Fruit fly (Drosophila melanogaster) ovary, adult (tissue): ENCODE measurements around the gene CG13476.

ENCODE experiments used
- CG17801 ChIP-seq: fragments of 200-800 bp; optimal IDR thresholded peaks from 2 replicates; lab custom pipeline; 2019; ENCODE audit warnings: missing biosample characterization, mild to moderate bottlenecking, missing genetic modification characterization, moderate library complexity; ENCODE audit not compliant: partially characterized antibody

The CG13476 gene

DNA sequence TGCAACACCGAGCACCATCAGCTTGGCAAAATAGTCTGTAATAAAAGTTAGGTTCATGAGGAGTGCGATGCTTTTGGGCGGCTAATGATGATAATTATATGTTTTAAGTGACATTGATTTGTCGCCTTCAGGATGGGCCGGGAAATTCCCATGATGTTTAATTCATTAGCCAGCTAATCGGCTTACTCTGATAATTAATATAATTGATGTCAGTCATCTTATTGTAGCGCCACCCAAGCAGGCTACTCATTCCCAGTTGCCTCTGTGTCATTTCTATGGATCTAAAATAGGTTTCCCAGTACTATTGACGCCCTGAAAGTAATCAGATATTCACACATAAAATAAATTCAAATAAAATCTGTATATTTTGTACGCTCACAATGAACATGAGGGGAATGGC, at the start of gene CG13476:
Gene CG13476, plus strand, starts transcription at position 301 of the 400 bp plus-strand sequence.
- TF ChIP-seq CG17801: no peak

DNA sequence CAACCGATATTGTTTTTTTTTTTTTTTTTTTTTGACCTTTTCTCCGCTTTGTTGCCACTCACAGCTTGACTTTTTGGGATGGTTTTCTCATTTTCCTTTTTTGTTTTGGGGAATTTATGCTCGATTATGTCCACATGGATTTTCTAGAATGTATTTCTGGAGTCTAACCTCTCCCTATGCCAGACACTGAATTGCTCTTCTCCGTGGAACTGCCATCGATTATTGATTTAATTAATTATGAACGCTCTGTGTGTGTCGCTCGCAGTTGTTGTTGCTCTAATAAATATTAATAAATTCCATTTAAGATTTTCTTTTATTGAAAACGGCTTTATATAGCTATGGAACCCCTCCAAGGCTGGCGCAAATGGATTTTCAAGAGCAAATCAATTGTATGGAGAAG, 49.6 kb upstream of the CG13476 start:
- TF ChIP-seq CG17801: no peak

DNA sequence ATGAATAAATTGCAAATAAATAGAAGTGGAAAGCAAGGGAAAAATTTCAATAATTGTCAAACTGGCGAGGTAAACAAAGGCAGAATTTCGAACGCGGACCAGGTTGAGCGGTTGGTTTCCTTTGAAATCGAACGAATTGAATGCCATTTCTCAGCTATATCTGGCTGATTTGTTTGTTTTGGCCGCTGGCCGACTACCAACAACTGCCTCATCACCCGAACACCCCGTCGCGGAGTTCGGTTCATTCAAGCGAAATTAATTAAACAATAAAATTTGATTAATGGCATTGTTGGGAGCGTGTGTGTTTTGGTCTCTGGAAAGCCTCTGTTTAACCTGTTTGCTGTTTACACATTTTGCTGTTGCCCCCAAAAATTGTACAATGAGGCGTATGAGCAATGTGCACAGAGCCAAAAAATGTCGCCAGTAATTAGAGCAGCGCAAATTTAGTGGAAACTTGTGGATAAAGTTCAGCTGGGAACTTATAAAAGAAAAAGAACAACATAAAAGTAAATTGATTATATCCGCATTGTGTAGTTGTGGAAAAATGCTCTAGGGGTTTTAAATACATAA, 47.7 kb upstream of the CG13476 start:
- no peak for TF ChIP-seq CG17801

DNA sequence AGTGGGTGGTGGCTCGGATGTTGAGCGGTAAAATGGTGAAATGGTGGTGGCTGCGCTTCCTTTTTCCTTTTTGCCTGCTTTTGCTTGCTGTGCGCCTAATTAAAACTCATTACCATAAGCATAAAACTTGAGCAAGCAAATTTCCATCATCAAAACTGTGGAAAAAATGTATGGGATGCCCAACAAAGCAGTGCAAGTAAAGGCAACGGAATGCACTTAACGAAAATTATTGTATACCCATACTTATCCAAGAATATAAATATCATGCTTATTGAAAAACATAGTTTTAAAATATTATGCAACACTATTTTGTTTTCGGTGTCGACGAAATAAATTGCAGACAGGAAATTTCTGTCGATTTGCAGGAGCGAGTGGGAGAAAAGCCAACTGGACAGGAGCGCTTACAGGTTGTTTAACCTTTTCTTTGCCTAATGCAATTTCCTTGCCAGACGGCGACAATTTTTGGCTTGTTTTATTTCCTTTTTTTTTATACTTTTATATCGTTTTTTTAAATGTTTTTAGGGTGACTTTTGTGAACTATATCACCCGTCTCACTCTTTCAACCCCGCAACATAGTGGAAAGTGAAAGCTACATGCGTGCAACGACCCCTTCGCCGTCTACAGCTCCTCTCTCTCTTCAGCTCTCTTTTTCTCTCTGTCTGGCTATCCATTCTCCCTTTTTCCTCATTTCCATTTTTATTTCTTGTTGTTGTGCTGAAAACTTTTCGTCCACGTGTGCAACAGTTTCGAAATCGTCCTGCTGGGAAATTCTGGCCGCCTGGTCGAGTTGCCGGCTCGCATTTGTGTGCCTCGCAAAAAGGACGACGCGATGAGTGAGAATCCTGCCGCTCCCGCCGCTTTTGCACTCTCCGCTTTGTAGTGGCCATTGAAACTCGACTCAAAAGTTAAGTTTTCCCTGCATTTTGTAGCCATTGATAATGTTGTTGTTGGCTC, 45.0 kb upstream of the CG13476 start:
- no peak for TF ChIP-seq CG17801

DNA sequence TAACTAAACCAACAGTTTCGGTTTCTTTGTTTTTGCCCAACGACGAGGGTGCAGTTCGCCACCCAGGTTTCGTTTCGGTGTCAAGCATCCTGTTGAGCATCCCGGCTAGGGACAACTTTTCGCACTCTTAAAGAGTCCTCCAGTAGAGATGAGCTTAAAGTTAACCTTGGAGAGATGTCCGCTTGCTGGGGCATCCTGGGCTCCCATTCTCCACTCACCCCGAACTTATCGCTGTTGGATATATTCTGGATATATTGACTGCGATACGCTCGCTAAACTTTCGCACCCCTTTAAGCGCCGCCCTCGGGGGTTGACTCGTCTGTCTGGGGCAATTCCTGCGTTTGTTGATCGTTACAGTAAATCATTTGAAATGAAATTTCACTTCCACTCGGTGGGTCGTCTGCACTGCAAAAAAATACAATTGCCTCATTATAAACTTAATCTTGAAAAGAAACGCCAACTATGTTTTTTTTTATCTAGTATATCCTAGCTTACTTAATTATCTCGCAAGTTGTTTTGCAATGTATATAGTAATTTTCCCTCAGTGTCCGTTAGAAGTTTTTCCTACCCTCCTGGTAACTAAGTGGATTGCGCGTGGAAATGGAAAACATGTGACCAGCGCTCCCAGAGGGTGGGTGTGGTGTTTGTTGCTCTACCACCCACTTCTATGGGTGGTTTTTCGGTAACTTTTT, 43.6 kb upstream of the CG13476 start:
- TF ChIP-seq CG17801: no peak

DNA sequence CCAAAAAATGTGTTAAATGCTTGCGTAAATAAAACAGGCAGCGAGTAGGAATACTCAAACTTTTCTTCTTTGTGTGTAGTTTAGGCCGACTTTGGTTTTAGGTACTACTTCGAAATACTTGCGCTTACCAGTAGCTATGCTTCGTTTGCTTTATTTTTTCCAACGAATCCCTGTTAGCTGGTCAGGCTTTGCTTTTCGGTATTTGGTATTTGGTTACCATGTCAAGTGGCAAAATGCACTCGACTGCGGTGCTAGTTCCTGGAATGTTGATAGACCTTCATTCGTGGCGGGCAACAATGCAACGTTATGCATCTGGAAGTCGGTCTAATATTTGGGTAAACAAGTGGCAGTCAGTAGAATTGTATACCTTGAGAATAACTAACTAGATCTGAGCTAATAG, 41.5 kb upstream of the CG13476 start:
- TF ChIP-seq CG17801: no peak

DNA sequence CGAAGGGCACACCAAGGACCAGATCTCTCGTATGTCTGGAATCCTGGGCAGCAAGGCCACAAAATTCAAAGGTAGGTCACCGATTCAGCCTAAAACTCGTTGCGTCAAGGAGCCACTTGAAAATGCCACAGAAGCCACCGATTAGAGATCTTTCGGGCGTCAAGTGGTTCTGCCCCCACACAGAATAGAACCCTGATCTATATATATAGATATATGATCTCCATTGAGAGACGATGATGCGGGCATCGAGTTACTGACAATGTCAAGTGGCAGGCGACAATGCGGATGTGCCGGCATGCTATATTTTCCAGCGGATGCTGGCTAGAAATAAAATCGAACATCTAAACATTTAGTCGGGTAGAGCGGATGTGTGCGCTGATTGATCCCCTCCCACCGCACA, 40.9 kb upstream of the CG13476 start:
- no peak for TF ChIP-seq CG17801

DNA sequence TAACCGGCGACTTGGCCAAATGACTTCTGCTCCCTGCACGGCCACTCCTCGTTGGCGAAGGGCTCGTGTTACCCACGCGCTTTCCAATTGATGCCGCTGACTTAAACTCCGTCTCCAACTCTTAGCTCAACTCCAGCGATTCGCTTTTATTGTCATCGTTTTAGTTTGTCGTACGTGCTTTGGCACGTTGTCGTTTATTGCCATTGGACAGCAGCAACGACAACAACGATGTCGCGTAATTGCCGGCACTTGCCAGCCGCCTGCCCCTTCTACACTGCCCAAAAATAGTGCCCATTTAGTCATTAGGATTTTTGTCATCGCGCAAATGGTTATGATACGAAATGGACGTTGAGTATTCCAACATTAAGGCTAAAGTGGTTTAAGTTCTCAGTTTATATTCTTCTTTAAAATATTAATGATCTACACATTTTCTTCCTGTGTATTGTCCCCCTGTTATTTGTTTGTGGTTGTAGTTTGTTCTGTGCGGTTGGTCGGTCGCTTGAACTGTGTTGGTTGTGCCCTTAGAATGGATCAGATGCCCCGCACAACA, 39.4 kb upstream of the CG13476 start:
- TF ChIP-seq CG17801: peak; percentile 40

DNA sequence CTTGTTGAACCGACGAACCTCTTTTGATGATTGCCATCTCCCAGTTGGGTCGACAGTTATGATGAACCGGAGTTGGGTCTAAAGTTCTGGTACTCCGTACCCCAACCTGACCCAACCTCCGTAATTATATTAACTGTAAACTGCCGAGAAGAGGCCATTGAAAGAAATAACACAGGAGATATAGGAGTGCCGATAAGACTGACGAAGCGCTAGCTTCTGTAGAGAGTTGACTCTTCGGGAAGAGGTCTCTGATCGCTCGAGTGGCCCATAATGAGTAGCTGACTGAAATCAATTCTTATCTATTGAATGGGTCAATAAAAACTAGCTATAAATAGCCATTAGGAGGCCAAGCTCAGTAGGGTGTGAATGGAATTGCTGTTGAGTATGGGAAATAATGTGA, 36.6 kb upstream of the CG13476 start:
- no peak for TF ChIP-seq CG17801

DNA sequence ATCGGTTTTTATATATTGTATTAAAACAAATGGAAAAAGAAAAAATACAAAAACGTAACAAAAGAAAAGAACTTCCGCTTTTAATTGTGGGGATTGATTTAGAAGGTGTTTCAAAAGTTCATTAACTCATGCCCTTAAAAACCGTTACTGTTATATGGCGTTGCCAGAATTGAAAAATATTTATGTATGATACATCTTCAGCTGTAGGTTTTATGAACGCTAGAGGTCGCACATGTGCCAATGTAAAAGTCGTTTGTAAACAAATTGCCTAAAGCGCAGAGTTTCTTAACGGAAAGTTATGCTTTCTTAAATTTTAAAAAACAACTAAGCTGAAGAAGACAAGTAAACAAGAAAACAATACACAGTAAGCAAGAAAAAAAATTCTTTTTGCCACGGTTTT, 33.7 kb upstream of the CG13476 start:
- no peak for TF ChIP-seq CG17801

DNA sequence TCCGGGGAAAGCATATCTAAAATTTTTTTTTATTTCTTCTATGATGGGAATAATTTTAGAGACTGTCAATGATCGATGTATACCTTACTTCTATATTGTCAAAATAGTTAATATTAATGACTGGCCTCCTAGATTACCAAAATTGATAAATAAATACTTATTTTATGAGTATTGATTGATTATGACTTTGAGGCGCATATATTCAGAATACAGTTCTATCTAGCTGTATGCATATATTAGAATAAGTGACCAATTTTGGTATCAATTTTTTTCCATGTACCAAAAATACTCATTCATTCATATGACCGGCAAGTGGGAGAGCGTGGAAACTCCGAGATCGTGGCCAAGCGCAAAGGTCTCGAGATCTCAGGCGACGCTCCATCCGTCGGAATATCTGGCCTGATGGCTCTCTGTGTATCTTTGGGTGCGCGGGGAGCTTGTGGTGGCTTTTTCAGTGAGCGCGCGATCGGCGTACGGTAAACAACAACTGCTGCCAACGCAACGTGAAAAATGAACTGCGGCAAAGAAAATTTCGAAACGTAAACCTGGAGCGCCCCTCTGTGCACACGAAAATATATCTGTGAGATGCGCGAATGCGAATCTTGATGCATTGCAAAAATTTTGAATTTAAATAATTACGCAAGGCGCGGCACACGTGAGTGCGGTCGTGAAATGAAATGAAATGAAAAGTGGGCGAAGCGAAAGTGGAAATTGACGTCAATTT, 32.7 kb upstream of the CG13476 start, which contains the start of the genes CG43121 and ome:
Gene CG43121, minus strand, starts transcription at position 51 of the 724 bp plus-strand sequence.
Gene ome, plus strand, starts transcription at position 453 of the 724 bp plus-strand sequence.
- TF ChIP-seq CG17801: no peak

DNA sequence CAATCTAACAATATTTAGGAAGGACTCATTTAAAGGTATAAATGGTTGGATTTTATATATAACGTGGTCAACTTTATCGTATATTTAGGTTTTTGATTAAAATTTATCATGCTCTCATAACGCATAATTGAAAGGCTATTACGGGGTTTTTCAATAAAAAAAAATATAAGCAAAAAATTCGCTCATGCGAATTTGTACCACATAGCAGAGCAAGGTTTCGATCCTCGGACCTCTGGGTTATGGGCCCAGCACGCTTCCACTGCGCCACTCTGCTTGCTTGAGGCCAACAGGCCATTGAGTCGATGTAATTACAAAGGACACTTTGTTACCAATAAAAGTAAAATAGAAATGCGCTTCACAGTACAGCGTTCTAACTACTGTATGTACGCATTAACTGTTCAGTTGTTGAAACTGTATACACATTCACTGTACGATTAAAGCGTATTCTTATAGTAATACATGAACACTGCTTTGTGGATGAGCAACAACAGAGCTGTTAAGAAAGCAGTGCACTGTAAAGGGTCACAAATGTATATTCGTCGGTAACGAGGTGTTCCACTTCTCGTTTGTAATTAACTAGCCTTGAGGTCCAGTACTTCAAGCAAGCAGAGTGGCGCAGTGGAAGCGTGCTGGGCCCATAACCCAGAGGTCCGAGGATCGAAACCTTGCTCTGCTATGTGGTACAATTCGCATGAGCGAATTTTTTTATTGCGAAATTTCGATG, 31.4 kb upstream of the CG13476 start:
- TF ChIP-seq CG17801: peak; percentile 38

DNA sequence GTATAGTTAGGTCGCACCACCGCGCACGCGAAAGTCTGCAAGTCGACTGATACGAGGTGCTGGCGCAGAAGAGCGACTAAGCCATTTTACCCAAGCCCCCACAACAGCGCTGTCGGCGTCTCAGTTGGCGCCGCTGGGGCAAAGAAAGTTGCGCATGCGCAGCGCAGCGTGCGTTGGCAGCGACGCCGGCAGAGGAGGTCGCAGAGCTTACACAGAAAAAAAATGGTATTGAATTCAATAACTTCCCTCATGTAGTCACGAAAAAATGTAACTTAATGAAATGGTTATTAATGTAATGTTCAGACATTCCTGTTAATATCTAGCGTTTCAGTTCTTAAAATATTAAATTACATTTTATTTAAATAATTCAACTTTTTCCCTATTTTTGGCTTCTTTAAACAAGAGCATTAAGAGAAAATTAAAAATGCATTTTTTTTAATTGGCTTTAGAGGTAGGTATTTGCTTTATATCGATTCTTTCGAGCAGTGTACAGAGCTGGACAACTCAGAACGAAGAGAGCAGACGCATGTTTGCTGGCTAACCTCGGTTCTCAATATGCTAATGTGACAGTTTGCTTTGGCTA, 27.1 kb upstream of the CG13476 start, which contains the start of gene CG4914:
Gene CG4914, minus strand, starts transcription at position 51 of the 583 bp plus-strand sequence.
- no peak for TF ChIP-seq CG17801

DNA sequence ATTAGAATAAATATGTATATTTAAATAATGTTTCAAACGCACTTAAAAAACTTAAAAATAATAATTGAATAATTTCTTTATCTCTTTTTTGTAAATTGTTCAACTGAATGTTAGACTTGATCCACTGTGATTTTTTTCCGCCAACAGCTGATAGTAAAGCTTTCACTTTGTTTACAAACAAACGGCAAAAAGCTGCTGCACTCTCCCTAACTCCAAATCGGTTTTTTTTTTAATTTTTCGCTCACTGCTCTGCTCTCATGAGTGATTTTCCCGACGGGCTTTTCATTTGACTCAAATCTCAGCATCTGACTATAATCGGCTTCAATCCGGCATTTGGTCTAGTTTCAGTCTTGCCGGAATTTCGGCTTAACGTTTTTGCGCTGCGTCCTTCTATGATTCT, 23.8 kb upstream of the CG13476 start:
- no peak for TF ChIP-seq CG17801

DNA sequence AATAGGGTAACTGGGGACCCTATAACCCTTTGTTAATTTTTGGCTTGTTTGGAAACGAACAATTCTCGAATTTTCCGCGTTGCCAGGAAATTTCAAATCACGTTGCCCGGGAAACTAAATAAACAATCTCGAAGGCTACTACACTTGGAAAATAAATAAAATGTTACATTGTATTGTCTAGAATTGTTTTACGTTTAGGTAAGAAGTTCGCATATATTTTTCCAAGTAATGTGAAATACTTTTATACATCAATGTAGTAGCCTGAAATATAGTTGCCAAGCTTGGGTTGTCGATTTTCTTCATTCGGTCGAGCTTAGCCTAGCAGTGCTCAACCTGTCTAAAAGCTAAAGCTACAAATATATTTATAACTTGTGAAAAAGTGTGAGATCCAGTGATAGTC, 20.8 kb upstream of the CG13476 start, which contains the start of gene Dnaaf6:
Gene Dnaaf6, plus strand, starts transcription at position 301 of the 400 bp plus-strand sequence.
- TF ChIP-seq CG17801: no peak
